Worm (Caenorhabditis elegans): ENCODE results near the gene C54E10.11.

C54E10.11 gene

DNA sequence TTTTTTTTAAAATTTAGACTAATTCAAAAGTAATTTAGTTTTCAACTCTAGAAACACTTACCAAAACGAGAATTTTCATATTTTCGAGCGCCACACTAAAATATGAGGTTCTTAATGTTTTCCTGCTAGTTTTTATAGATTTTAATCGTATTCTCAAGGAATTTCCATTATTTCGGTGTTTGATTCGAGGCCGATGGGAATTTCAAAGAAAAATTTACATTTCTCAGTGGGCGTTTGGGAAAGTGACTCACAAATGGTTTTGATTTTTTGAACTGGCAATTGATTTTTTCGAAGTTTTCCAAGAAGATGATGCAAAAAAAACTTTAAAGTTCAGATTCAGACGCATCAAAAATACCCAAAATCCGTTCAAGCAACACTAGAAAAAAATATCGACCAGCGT is at the start of gene C54E10.11:
Gene C54E10.11, minus strand, starts transcription at position 101 of the 400 bp plus-strand sequence.
- TF ChIP-seq unc-62 (GFP tag; optimal IDR thresholded peaks at IDR 0.05): no peak

DNA sequence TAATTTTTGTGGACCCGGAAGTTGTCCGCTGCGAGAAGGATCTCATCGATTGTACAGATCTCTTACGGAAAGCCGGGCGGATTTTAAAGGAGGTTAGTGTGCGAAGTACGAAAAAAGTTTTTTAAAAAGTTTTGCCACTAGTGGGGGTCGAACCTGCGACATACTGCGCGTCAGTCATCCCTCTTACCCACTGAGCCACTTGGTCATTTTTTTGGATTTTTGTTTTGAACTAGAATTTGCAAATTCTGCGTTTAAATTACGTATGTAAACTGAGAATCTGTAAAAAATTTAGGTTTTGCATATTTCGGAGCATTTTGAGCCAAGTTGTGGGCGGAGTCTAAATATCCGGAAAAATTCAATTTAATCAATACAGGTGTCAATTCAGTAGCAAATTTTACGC is 46.6 kb upstream of the C54E10.11 start:
- TF ChIP-seq unc-62 (GFP tag; optimal IDR thresholded peaks at IDR 0.05): no peak

DNA sequence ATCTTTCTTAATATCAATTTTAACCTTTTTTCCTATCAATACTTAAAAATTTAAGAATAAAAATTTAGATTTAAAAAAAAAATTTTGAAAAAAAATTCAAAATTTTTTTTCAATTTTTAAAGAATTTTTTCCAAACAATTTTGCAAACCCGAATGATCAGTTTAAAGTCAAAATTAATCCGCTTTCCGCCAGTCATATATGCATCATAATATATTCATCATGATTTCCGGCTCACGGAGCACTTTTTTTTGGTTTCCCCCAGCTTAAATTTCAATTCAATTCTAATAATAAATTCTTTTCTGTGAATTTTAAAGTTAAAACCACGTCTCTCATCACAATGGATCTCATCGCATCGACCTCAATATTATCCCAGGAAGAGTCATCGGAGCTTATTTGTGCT is 44.5 kb upstream of the C54E10.11 start, which contains the start of gene nhr-230:
Gene nhr-230, plus strand, starts transcription at position 301 of the 400 bp plus-strand sequence.
- TF ChIP-seq unc-62 (GFP tag; optimal IDR thresholded peaks at IDR 0.05): no peak

DNA sequence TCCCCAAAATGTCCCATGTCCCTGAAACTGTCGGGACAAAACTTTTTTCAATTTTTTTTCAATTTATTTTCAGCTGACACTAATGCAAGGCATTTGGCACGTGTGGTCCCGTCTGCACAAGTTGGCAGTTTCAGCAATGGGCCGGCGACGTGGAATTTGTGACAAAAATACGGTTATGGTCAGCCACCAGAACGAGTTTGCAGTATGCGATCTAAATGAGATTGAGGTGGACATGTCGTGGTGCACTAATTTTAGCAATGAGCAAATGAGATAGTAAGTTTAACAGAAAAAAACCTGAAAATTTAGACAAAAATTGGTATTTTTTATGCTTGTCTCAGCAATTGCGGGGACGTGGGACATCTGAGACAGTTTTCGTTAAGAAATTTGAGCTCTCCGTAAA is 40.5 kb upstream of the C54E10.11 start:
- TF ChIP-seq unc-62 (GFP tag; optimal IDR thresholded peaks at IDR 0.05): no peak

DNA sequence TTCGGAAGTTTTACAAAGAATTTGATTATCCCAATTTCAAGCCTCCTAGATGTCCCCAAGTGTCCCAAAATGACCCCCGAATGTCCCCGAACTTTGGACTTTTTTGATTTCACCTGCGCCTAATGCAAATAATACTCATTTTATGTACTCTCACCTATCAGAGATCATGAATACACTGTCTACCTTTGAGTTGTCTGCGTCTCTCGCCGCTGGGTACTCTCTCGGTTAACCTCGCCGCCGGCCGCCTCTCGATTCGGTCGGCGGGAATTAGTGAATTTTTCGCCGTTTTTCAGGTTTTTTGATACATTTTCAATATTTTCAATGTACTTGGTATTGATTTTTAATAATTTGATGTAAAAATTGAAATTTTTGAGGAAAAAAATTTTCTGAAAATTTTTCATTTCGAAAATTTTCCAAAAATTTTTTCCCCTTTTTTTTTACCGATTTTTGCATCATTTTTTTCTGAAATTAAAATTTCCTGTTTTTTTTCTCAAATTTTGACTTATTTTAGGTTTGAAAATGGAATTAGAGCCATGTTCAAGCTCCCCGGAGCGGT is 36.9 kb upstream of the C54E10.11 start, which contains the start of gene nhr-65:
Gene nhr-65, plus strand, starts transcription at position 506 of the 556 bp plus-strand sequence.
- TF ChIP-seq unc-62 (GFP tag; optimal IDR thresholded peaks at IDR 0.05): no peak

DNA sequence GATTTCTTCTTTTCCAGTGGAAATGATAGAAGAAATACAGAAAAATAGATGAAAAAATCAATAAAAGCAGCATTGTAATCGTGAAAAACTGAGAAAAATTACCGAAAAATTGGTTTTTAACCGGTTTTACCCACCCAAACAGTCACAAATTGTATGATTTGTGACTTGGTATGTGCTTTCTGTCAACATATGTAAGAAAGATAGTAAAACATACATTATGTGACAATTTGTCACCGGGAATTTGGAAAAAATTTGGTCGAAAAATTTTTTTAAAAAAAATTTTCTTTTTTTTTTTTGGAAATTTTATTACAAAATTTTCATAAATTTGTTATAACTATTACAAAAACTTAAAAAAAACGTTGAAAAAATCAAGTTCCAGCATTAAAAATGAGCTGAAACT is 35.1 kb upstream of the C54E10.11 start, which contains the start of gene cyp-33D3:
Gene cyp-33D3, minus strand, starts transcription at position 101 of the 400 bp plus-strand sequence.
- TF ChIP-seq unc-62 (GFP tag; optimal IDR thresholded peaks at IDR 0.05): no peak

DNA sequence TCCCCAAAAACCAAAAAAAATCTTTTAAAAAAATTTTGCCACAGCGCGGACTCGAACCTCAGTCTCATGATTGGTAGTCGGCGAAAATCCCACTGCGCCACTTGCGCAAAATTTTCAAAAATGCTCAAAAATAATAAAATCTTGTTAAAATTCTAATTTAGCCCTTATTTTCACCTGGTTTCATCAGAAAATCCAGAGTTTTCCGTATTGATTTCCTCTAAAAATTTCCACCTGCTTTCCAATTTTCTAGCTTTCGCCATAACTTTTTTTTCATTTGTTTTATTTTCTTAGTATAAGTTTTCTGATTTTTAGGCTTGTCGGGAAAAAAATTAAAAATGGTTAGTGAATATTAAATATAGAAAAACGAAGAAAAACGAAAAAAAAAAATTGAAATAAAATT is 25.4 kb upstream of the C54E10.11 start:
- TF ChIP-seq unc-62 (GFP tag; optimal IDR thresholded peaks at IDR 0.05): no peak

DNA sequence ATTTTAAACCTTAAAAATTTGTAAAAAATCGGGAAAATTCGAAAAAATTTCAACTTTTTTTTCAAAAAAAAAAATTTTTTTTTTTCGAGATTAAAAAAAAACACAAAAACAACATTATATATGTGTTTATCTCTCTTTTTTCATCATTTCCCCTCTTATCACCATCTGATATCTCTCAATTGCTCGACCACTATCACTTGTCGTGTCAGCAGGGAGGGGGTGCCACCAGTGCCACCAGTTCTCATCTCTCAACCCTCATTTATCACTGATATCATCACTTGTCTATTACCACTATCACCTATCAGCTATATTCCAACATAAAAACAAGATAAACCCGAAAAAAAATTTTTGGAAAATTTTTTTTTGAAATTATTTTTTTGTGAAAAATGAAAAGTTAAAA is 24.5 kb upstream of the C54E10.11 start:
- TF ChIP-seq unc-62 (GFP tag; optimal IDR thresholded peaks at IDR 0.05): no peak

DNA sequence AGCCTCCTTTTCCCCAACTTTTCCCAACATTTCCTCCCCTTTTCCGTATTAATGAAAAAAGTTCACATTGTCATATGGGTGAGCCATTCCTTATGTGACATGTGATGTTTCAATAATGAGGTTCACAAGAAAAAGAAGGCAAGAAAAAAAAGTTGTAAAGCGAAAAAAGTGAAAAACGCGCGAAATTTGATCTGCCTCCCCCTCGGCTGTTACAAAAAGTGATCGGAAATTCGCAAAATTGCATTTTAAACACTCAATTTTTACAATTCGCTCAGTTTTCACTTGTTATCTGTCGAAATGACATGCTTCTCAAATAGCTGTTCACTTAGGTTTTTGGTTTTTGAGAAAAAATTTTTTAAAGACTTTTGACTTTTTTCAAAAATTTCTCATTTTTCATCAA is 19.6 kb upstream of the C54E10.11 start:
- TF ChIP-seq unc-62 (GFP tag; optimal IDR thresholded peaks at IDR 0.05): no peak

DNA sequence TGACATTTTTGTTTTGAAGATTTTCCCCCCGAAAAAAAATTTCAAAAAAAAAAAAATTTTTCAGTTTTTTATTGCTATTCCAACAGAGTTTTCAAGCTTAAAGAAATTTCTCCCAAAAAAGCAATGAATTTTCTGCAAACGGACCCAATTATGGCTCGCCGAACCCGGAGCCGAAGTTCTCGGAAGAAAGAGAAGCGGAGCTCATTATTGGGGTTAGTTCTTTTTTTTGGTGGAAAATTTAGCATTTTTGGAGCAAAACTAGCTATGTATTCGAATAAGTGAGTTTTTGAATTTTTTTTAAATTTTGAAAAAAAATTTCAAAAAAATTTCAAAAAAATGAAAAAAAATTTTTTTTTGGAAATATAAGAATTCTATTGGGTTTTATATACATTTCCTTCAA is 17.7 kb upstream of the C54E10.11 start, which contains the start of gene ncs-5:
Gene ncs-5, plus strand, starts transcription at position 124 of the 400 bp plus-strand sequence.
- TF ChIP-seq unc-62 (GFP tag; optimal IDR thresholded peaks at IDR 0.05): no peak

DNA sequence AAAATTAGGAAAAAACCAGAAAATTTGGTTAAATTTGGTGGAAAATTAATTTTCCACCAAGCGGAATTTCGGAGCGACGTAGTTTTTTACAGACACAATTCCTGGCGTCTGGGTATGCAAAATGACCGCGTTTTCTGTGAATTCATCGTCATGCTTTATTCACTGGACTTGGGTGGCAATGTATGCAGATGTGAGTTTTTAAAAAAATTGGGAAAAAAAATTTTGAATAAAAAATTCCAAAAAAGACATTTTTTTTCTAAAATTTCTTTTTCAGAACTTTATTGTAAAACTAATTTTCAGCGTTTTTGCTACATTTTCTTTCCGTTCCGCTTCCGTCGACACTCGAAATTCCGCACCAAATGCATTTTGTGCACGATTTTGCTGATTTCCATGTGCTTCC is 9.4 kb upstream of the C54E10.11 start, which contains the start of gene C54E10.7:
Gene C54E10.7, plus strand, starts transcription at position 301 of the 400 bp plus-strand sequence.
- no peak for TF ChIP-seq unc-62 (GFP tag; optimal IDR thresholded peaks at IDR 0.05)

DNA sequence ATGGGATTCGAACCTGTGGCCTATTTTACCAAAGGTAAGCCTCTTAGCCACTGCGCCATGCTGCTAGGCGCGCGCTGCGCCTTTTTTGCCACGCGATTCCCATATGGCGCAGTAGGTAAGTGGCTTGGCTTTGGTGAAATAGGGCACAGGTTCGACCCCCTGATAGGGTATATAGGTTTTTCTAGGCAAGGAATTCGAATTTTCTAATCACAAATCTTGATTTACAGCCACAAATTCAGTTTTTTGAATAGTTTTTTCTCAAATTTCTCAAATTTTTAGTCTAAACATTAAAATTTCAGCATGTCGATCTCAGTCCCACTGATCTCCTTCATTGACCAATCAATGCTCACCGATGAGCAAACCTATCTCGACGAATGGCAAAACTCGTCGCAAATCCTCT is 8.7 kb upstream of the C54E10.11 start, which contains the start of gene C54E10.3:
Gene C54E10.3, plus strand, starts transcription at position 301 of the 400 bp plus-strand sequence.
- no peak for TF ChIP-seq unc-62 (GFP tag; optimal IDR thresholded peaks at IDR 0.05)

DNA sequence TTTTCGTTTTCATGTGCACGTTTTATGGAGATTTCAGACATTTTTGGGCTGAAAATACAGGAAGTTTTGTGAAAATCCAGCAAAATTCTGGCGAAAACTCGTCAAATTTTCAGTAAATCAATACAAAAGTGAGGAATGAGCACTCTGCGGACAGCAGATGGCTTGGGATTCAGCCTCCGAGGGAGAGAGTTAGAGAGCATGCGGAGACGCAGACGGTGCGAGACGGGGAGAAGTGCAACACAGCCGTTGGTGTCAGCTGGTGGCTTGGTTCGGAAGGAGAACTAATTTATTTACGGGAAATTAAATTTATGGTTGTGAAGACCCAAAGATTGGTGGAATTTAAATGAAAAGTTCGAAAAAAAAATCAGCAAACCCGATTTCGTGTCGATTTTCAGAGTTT is 6.6 kb upstream of the C54E10.11 start, which contains the start of gene C54E10.6:
Gene C54E10.6, minus strand, starts transcription at position 109 of the 400 bp plus-strand sequence.
- no peak for TF ChIP-seq unc-62 (GFP tag; optimal IDR thresholded peaks at IDR 0.05)

DNA sequence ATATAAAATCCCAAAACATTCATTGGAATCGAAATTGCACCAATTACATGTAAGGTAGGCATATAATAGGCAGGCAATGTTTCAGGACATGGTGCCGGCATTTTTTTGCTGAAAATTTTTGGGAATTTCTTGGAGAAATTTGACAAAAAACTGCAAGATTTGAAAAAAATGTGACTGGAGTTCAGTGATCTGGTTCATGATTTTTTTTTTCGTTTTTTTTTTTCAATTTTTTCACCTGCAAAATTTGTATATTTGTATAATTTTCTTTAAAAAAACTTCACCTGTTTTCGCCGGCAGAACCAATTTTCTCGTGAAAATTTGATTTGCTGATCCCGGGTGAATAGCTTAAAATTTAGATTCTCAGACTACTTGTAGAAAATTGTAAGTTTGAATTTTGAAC is 4.4 kb upstream of the C54E10.11 start, which contains the start of gene sri-10:
Gene sri-10, minus strand, starts transcription at position 101 of the 400 bp plus-strand sequence.
- no peak for TF ChIP-seq unc-62 (GFP tag; optimal IDR thresholded peaks at IDR 0.05)

DNA sequence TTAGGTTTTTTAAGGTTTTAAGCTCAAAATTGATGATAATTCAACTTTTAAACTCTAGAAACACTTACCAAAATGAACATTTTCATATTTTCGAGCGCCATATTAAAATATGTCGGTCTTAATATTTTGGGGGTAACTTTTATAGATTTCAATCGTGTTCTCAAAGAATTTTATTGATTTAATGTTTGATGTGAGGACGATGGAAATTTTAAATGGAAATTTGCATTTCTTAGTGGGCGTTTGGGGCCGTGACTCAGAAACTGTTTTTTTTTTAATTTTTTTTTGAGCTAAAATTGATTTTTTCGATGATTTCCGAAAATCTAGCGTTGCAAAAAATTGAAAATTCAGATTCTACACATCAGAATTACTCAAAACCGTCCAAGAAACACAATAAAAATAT is 1.3 kb upstream of the C54E10.11 start, which contains the start of gene C54E10.10:
Gene C54E10.10, minus strand, starts transcription at position 101 of the 400 bp plus-strand sequence.
- TF ChIP-seq unc-62 (GFP tag; optimal IDR thresholded peaks at IDR 0.05): no peak

DNA sequence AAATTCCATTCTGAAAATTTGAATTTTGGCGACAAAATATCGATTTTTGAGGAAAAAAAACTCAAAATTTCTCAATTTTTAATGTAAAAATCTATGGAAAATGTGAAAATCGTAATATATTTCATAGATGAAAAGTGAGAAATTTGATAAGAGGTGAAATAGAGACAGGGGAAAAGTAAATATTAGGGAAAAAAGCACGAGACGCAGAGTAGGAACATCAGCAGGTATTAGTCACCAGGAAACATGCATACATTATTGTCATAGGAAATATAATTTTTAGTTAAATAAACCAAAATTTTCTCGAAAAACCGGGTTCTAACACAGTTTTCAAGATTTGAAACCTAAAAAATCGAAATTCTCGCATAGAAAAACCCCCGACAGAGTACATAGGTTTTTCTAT is 1.2 kb downstream of the C54E10.11 start, which contains the start of gene nhr-170:
Gene nhr-170, minus strand, starts transcription at position 16 of the 400 bp plus-strand sequence.
- TF ChIP-seq unc-62 (GFP tag; optimal IDR thresholded peaks at IDR 0.05): no peak

DNA sequence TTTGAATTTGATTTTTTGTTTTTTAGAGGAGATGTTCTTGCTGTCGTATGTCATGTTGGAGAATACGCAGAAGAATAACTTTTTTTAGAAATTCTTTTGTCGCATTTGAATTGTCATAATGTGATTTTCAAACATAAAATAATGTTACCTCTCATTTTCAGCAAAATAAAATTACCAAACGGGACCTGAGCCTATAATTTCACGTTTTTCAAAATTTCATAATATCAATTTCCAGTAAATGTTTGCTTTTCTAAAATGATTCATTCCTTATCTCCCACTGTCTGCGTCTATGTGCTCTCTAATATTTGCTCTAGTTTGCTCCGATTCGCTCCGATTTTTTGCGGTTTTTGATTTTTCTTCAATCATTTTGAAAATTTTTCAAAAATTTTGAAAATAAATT is 11.3 kb downstream of the C54E10.11 start, which contains the start of gene nhr-231:
Gene nhr-231, plus strand, starts transcription at position 301 of the 400 bp plus-strand sequence.
- TF ChIP-seq unc-62 (GFP tag; optimal IDR thresholded peaks at IDR 0.05): no peak

All from whole organism, dauer.